Fruit fly (Drosophila melanogaster): Measurements from ENCODE around the gene CG17470.

Gene CG17470

DNA sequence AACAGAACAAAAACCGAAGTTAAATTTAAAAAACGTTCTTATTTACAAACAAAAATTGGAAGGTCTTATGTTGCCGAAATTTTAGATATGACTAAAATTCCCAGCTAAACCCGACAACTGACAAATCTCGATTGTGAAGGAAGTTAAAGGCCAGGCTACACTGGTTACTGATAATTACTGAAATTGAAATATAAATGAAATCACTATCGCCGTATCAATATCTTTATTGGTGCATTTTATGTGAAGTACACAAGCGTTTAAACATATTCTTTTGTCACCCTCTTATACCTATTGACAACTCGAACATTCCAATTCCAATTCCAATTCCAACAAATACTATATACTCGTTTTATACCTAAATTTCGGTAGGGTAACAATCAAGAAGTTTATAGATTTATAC is at the start of gene CG17470:
Gene CG17470, minus strand, starts transcription at position 101 of the 400 bp plus-strand sequence.
- TF ChIP-seq Sin3A (optimal IDR thresholded peaks at IDR 0.05) (no peak), insv (optimal IDR thresholded peaks at IDR 0.05) (no peak), psq (optimal IDR thresholded peaks at IDR 0.05) (no peak), h (optimal IDR thresholded peaks at IDR 0.05) (no peak), ttk (optimal IDR thresholded peaks at IDR 0.05) (no peak), Myc (optimal IDR thresholded peaks at IDR 0.05) (no peak)

DNA sequence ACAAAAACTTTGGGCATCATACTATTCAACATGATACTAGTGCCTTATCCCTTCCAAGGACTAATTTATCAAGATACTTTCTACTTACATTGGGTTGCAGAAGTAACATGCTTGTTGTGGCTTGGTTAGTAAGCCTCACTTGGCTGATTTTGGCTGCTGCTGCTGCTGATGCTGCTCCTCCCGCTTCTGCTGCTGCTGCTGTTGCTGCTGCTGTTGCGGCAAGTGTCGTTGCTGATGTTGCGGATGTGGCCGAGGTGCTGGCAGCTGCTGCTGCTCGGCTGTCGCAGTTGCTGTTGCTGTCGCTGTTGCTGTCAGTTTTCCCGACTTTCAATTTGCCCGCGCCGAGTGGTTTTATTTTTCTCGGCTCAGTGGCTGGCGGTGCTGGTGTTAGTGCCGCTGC is 47.0 kb upstream of the CG17470 start:
- TF ChIP-seq h (optimal IDR thresholded peaks at IDR 0.05) (no peak), insv (optimal IDR thresholded peaks at IDR 0.05) (no peak), psq (optimal IDR thresholded peaks at IDR 0.05) (no peak), Myc (optimal IDR thresholded peaks at IDR 0.05) (no peak), Sin3A (optimal IDR thresholded peaks at IDR 0.05) (no peak), ttk (optimal IDR thresholded peaks at IDR 0.05) (no peak)

DNA sequence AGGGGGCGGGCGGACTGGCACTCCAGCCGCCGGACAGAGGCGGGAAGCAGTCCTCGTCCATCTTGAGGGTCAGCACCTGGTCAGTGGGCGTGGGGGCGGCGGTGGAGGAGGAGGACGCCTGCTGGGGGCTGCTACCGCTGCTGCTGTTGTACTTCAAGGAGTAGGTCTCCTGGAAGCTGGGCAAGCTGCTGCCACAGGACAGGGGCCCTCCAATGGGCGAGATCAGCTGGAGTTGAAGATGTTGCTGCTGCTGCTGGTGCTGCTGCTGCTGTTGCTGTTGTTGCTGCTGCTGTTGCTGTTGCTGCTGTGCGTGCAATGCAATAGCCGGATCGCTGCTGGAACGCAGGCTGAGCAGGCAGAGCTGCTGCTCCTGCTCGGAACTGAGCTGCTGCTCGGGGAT is 45.7 kb upstream of the CG17470 start:
- TF ChIP-seq Sin3A (optimal IDR thresholded peaks at IDR 0.05) = no peak
- no peak for TF ChIP-seq insv (optimal IDR thresholded peaks at IDR 0.05)
- TF ChIP-seq psq (optimal IDR thresholded peaks at IDR 0.05) = no peak
- no peak for TF ChIP-seq h (optimal IDR thresholded peaks at IDR 0.05)
- TF ChIP-seq Myc (optimal IDR thresholded peaks at IDR 0.05) = no peak
- no peak for TF ChIP-seq ttk (optimal IDR thresholded peaks at IDR 0.05)

DNA sequence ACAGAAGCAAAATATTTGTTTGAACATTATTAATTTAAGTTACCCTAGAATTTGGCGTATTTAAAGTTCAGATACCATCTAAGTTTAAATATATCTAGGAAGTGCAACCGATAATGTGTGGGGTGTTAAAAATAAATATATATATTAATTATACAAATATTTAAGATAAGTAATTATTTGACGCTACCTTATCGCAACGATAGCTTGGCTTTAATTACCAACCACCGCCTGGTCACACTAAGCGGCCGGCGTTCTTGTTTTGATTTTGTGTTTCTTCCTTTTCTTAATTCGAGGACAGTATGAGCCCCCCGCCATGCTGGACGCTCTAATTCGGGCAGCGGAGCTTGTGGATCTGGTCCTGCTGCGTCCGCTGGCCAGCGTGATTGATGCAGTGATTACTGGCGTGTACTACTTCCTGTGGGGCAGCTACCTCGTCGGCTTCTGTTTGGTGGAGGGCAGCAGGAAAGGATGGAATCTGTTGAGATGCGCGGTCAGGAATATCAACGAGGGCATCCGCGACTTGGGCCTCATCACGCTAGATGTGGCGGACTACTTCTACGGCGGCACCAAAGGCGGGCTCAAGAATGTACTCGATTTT is 39.2 kb upstream of the CG17470 start, which contains the start of gene CG2617:
Gene CG2617, plus strand, starts transcription at position 233 of the 598 bp plus-strand sequence.
- TF ChIP-seq Sin3A (optimal IDR thresholded peaks at IDR 0.05) (no peak), ttk (optimal IDR thresholded peaks at IDR 0.05) (no peak), h (optimal IDR thresholded peaks at IDR 0.05) (no peak), Myc (optimal IDR thresholded peaks at IDR 0.05) (no peak), psq (optimal IDR thresholded peaks at IDR 0.05) (no peak), insv (optimal IDR thresholded peaks at IDR 0.05) (no peak)

DNA sequence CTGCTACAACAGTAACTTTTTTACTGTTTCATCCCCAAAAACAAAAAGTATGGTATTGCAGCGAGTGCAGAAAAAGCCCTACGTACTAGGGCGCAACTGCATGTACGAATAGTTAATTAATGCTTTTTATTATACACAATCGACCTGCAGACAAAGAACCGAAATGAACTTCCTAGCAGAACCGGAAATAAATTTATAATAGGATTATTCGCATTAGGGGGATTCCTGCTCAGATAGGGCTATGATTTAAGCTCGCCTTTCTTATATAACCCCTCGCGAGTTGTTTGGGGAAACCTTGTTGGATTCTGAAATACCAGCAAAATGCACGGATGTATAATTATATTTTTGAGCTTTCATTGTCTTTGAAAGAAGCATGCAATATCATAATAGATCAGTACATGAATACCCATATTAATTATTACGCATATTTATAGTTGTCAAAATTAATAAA is 38.6 kb upstream of the CG17470 start, which contains the start of gene Cen:
Gene Cen, minus strand, starts transcription at position 199 of the 451 bp plus-strand sequence.
- TF ChIP-seq Myc (optimal IDR thresholded peaks at IDR 0.05) = no peak

DNA sequence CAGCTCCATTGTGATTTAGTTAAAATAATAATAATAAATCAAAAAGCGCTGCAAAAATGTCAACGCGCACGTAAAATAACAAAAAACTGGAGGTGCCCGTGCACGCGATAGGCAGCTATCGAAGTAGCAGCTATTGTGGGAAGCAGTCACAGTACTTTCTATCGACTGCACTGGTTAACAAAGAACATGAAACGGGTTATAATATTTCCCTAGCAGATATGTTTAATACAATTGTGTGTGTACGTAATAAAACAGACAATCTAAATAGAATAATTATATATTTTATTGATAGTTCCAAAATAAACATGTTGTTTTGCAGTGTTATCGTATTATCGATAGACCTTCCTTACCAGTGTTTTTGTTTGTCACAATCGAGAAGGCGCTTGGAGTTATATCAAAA is 32.8 kb upstream of the CG17470 start, which contains the start of the genes CG31678 and IKKepsilon:
Gene CG31678, minus strand, starts transcription at position 67 of the 400 bp plus-strand sequence.
Gene IKKepsilon, plus strand, starts transcription at position 171 of the 400 bp plus-strand sequence.
- no peak for TF ChIP-seq psq (optimal IDR thresholded peaks at IDR 0.05)
- TF ChIP-seq Myc (optimal IDR thresholded peaks at IDR 0.05) = no peak
- no peak for TF ChIP-seq h (optimal IDR thresholded peaks at IDR 0.05)
- no peak for TF ChIP-seq Sin3A (optimal IDR thresholded peaks at IDR 0.05)
- TF ChIP-seq ttk (optimal IDR thresholded peaks at IDR 0.05) = no peak
- TF ChIP-seq insv (optimal IDR thresholded peaks at IDR 0.05) = no peak

DNA sequence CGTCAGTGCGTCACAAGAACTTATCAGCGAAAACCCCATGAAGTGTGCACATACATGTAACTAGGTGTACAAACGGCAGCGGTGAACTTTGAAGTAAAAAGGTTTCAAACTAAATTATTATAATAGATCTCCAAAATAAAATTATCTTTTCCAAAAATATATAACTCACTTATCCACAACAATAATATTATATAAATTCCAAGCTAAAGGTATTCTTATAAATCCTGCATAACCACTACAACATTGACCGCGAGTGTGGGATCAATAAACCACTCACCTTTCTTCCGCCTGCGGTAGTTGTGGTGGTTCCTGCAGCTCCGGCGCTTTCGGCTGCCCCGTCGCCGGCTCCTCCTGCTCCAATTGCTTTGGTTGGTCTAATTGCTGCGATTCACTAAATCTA is 31.7 kb upstream of the CG17470 start:
- TF ChIP-seq psq (optimal IDR thresholded peaks at IDR 0.05) (no peak), h (optimal IDR thresholded peaks at IDR 0.05) (no peak), ttk (optimal IDR thresholded peaks at IDR 0.05) (no peak), Myc (optimal IDR thresholded peaks at IDR 0.05) (no peak), Sin3A (optimal IDR thresholded peaks at IDR 0.05) (no peak), insv (optimal IDR thresholded peaks at IDR 0.05) (no peak)

DNA sequence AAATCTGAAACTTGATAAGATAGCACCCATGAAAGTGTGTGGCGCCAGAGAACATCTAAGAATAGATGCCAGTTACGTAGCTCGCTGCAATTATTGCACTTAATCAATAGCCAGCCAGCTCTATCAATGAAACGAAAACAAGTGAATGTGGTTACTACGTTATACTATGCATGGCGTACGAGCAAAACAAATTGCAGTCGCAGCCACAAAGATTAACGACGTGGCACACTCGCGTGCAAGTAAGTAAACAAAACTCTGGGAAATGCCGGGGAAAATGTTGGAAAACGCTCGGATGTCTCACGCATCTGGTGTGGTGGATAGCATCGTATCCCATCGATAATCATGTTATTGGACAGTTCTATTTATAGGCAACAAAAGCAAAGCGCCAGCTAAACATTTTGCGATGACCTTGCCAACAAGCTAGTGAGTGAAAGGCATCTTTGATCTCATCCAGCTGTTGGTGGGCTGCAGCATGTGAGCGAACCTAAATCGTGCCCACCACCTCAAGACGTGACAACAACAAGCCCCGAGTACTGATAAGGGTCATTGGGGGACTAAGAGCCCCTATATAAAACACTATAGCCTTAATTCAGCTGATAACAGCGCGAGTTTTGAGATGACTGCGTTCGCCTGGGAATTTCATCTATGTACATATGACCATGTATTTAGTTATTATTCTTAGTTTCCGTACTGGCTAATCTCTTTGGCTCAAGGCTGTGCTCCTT is 30.9 kb upstream of the CG17470 start:
- TF ChIP-seq insv (optimal IDR thresholded peaks at IDR 0.05) (no peak), h (optimal IDR thresholded peaks at IDR 0.05) (no peak)

DNA sequence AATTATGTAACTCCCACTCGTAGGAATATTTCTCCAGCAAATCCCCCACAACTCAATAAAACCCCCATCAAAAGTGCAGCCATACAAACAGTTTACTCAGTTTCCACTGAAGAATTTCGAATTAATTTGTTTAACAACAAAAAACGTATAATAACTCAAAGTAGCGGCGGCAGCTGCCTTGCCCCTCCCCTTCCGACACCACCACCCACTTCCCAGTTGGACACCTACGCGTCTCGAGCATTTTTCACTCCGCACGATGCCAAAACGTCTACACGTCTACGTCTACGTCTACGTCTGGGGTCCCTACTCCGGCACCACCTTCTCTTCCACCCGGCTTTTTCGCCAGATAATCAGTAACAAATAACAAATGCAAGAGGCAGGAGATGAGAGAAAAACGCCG is 28.2 kb upstream of the CG17470 start:
- TF ChIP-seq insv (optimal IDR thresholded peaks at IDR 0.05) (no peak), psq (optimal IDR thresholded peaks at IDR 0.05) (no peak), h (optimal IDR thresholded peaks at IDR 0.05) (no peak), ttk (optimal IDR thresholded peaks at IDR 0.05) (no peak), Sin3A (optimal IDR thresholded peaks at IDR 0.05) (no peak), Myc (optimal IDR thresholded peaks at IDR 0.05) (no peak)

DNA sequence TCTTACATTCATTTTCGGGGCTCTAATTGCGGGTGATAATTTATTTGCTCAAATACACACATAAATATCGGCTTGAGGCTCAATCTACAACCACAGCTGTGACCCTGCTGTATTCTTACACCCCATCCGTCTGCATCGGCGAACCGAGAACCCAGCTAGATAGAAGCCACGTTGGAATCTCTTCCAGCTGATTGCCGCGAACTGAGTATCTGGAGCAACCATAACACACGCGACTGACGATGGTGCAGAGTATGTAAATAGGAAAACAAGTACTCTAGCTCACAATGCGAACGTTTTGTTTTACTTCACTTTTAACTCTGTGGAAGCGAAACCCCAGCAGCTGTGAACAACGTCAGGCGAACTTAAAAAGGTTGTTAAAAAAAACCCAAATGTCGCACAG is 21.4 kb upstream of the CG17470 start:
- TF ChIP-seq insv (optimal IDR thresholded peaks at IDR 0.05) = no peak
- TF ChIP-seq Sin3A (optimal IDR thresholded peaks at IDR 0.05) = no peak
- no peak for TF ChIP-seq psq (optimal IDR thresholded peaks at IDR 0.05)
- no peak for TF ChIP-seq ttk (optimal IDR thresholded peaks at IDR 0.05)
- no peak for TF ChIP-seq Myc (optimal IDR thresholded peaks at IDR 0.05)
- no peak for TF ChIP-seq h (optimal IDR thresholded peaks at IDR 0.05)

DNA sequence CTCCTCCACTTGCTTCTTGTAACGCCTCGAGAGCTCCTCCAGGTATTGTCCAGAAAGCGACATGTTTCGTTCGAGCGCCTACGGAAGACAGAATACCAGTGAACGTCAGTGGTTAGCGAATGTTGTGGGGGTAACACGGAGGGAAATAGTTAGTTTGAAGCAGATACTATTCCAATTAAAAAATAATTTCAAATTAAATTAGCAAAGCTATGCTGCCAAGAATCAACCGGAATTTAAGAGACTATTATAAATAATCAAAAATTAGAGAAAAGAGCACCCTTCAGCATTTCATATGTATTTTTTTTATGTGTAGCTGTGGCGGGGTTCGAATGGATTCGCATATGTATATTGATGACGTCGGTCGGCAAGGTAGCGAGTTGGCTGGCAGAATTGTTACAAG is 18.0 kb upstream of the CG17470 start:
- TF ChIP-seq insv (optimal IDR thresholded peaks at IDR 0.05) = no peak

DNA sequence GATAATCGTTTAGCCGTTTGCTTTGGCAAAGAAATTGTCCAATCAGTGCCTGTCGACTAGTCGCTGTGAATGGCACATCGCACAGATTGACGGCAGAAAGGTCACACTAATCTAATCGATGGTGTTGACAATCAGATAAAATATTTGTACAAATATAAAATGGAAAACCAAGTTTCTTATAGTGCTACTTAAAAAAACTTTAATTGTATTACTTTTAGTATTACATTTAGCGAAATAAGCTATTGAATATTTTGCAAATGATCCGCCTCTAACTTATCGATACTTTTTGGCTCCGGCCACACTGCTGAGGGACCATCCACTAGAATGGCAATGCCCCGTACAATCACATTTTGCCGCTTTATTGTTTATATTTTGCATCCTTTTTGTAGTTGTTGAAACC is 13.1 kb upstream of the CG17470 start, which contains the start of the genes brun and CG2614:
Gene brun, minus strand, starts transcription at position 69 of the 400 bp plus-strand sequence.
Gene CG2614, plus strand, starts transcription at position 317 of the 400 bp plus-strand sequence.
- no peak for TF ChIP-seq Myc (optimal IDR thresholded peaks at IDR 0.05)
- TF ChIP-seq h (optimal IDR thresholded peaks at IDR 0.05) = no peak
- no peak for TF ChIP-seq Sin3A (optimal IDR thresholded peaks at IDR 0.05)
- TF ChIP-seq ttk (optimal IDR thresholded peaks at IDR 0.05) = no peak
- TF ChIP-seq psq (optimal IDR thresholded peaks at IDR 0.05) = no peak
- no peak for TF ChIP-seq insv (optimal IDR thresholded peaks at IDR 0.05)

DNA sequence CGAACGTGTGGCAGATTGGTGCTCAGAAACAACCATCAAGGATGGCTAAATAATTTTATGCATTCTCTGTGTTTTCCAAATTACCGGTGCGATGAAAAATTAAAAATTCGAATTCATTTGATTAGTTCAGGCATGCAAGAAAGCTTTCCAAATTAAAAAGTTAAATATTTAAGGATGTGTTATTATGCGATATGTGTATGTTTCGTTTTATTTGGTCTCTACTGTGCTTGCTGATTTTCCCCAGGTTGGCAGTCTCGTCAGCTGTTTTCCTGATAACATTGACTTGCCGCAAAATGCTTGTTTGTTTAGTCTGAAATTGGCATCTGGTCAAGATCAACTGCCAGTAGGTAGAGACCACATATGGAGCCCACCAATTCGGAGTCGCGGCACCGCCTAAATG is 6.8 kb upstream of the CG17470 start, which contains the start of gene CG2611:
Gene CG2611, plus strand, starts transcription at position 299 of the 400 bp plus-strand sequence.
- TF ChIP-seq insv (optimal IDR thresholded peaks at IDR 0.05) (no peak), h (optimal IDR thresholded peaks at IDR 0.05) (no peak), Sin3A (optimal IDR thresholded peaks at IDR 0.05) (no peak), ttk (optimal IDR thresholded peaks at IDR 0.05) (no peak), psq (optimal IDR thresholded peaks at IDR 0.05) (no peak), Myc (optimal IDR thresholded peaks at IDR 0.05) (no peak)

All from Kc167 (cell line).